Fruit fly (Drosophila melanogaster): ENCODE data around the gene fuss.

Gene fuss

DNA sequence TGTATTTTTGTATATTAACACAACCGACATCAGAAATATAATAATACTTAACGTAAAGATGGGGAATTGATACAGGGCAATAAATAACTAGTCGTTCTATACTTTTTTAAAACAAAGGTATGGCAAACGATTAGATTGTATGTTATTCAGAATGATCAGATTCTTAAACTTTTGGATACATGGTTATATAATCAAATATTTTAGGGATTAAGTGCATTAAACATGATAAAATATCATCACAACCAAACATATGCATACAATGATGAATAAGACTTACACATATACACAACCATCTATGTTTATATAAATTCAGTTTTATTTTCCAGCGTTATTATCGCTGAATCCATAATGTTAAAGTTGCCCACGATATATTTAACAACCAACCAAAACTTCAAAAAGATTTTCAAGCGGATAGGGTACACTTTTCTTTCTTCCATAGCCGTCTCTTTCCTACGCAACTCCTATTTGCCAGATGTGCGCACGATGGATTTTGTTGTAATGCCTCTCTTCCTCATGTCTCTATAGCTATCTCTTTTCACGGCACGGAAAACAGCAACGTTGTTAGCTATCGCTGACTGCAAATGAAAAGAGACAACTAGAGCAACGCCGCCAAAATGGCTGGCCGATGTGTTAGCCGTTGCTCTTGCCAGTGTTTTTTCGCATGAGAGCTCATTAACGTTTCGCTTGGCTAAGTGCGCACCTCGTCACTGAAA, 10.9 kb upstream of the fuss start, which contains the start of gene toy:
Gene toy (plus strand): TSS at position 668 of the 713 bp plus-strand sequence.
- TF ChIP-seq zen (tag; optimal IDR thresholded peaks at IDR 0.05): peak; percentile 92
- no peak for TF ChIP-seq CTCF (GFP tag; optimal IDR thresholded peaks at IDR 0.05)
- TF ChIP-seq HmgZ (tag; optimal IDR thresholded peaks at IDR 0.05): peak; percentile 41
- TF ChIP-seq CG10959 (GFP tag; IDR thresholded peaks at IDR 0.05): no peak
- TF ChIP-seq CG17359 (tag; optimal IDR thresholded peaks at IDR 0.05): no peak
- TF ChIP-seq CkIIα-i1 (GFP tag; IDR thresholded peaks at IDR 0.05): no peak
- peak; percentile 50 for TF ChIP-seq Scr (GFP tag; IDR thresholded peaks at IDR 0.05; ENCODE audit: partially characterized antibody)
- TF ChIP-seq Poxn (GFP tag; IDR thresholded peaks at IDR 0.05): no peak
- no peak for TF ChIP-seq pan (optimal IDR thresholded peaks at IDR 0.05)
- no peak for TF ChIP-seq pan (GFP tag; optimal IDR thresholded peaks at IDR 0.05 in 1 of 2, IDR thresholded peaks at IDR 0.05 in 1 of 2)
- TF ChIP-seq ro (GFP tag; IDR thresholded peaks at IDR 0.05): no peak
- TF ChIP-seq CG8290 (GFP tag; optimal IDR thresholded peaks at IDR 0.05): peak; percentile 54
- TF ChIP-seq CG8290 (tag; optimal IDR thresholded peaks at IDR 0.05): peak; percentile 39 to 89
- no peak for TF ChIP-seq odd (GFP tag; optimal IDR thresholded peaks at IDR 0.05)
- TF ChIP-seq luna (GFP tag; optimal IDR thresholded peaks at IDR 0.05): no peak
- TF ChIP-seq CG10654 (GFP tag; optimal IDR thresholded peaks at IDR 0.05): no peak
- no peak for TF ChIP-seq CG14050 (GFP tag; IDR thresholded peaks at IDR 0.05)
- TF ChIP-seq CG34376 (GFP tag; optimal IDR thresholded peaks at IDR 0.05): no peak
- no peak for TF ChIP-seq E2f2 (GFP tag; IDR thresholded peaks at IDR 0.05)
- TF ChIP-seq CG3726 (GFP tag; IDR thresholded peaks at IDR 0.05): no peak
- no peak for TF ChIP-seq CG14014 (GFP tag; IDR thresholded peaks at IDR 0.05)
- TF ChIP-seq gro (GFP tag; optimal IDR thresholded peaks at IDR 0.05): no peak
- no peak for TF ChIP-seq CG12391 (tag; optimal IDR thresholded peaks at IDR 0.05)
- no peak for TF ChIP-seq wdn (GFP tag; IDR thresholded peaks at IDR 0.05)
- TF ChIP-seq cato (GFP tag; optimal IDR thresholded peaks at IDR 0.05; ENCODE audit: borderline replicate concordance): no peak
- no peak for TF ChIP-seq CG7839 (tag; optimal IDR thresholded peaks at IDR 0.05)
- TF ChIP-seq fd3F (GFP tag; optimal IDR thresholded peaks at IDR 0.05): no peak
- no peak for TF ChIP-seq H2.0 (GFP tag; IDR thresholded peaks at IDR 0.05)
- no peak for TF ChIP-seq CG7786 (GFP tag; optimal IDR thresholded peaks at IDR 0.05)
- TF ChIP-seq NFAT (GFP tag; IDR thresholded peaks at IDR 0.05): no peak
- no peak for TF ChIP-seq grau (tag; optimal IDR thresholded peaks at IDR 0.05)
- no peak for TF ChIP-seq CG4328 (GFP tag; optimal IDR thresholded peaks at IDR 0.05)
- no peak for TF ChIP-seq CG10147 (GFP tag; optimal IDR thresholded peaks at IDR 0.05)
- TF ChIP-seq Side (GFP tag; optimal IDR thresholded peaks at IDR 0.05): no peak
- no peak for TF ChIP-seq crol (GFP tag; IDR thresholded peaks at IDR 0.05)
- no peak for TF ChIP-seq lola (GFP tag; optimal IDR thresholded peaks at IDR 0.05)
- TF ChIP-seq CG14441 (GFP tag; IDR thresholded peaks at IDR 0.05): no peak
- no peak for TF ChIP-seq gsb (GFP tag; IDR thresholded peaks at IDR 0.05)
- TF ChIP-seq CG18619 (GFP tag; optimal IDR thresholded peaks at IDR 0.05): no peak
- TF ChIP-seq unc-4 (GFP tag; IDR thresholded peaks at IDR 0.05; ENCODE audit: partially characterized antibody): no peak
- TF ChIP-seq CG32767 (GFP tag; IDR thresholded peaks at IDR 0.05): no peak
- no peak for TF ChIP-seq CG5953 (GFP tag; IDR thresholded peaks at IDR 0.05)
- no peak for TF ChIP-seq CG33213 (GFP tag; optimal IDR thresholded peaks at IDR 0.05)
- TF ChIP-seq CG16815 (GFP tag; optimal IDR thresholded peaks at IDR 0.05): no peak
- no peak for TF ChIP-seq Hr3 (GFP tag; optimal IDR thresholded peaks at IDR 0.05)
- no peak for TF ChIP-seq Hand (GFP tag; optimal IDR thresholded peaks at IDR 0.05)
- no peak for TF ChIP-seq CG8765 (GFP tag; IDR thresholded peaks at IDR 0.05)
- no peak for TF ChIP-seq gfzf (GFP tag; optimal IDR thresholded peaks at IDR 0.05)
- TF ChIP-seq CG3847 (GFP tag; IDR thresholded peaks at IDR 0.05): no peak
- TF ChIP-seq abd-A (tag; optimal IDR thresholded peaks at IDR 0.05): no peak
- TF ChIP-seq CG12071 (GFP tag; optimal IDR thresholded peaks at IDR 0.05): no peak
- TF ChIP-seq schlank (tag; optimal IDR thresholded peaks at IDR 0.05): no peak
